Fruit fly (Drosophila melanogaster): ENCODE data around the gene CG31251.
A peak's percentile ranks its signal among the peaks of the same experiment; 100 is the strongest.

The CG31251 gene

dm6 chr3R:17670202-17670856, 14.4 kb downstream of the CG31251 start (continued):
- TF ChIP-seq Neu2 (GFP tag; optimal IDR thresholded peaks at IDR 0.05; ENCODE audit: borderline replicate concordance) = no peak
- TF ChIP-seq btn (GFP tag; optimal IDR thresholded peaks at IDR 0.05) = no peak
- no peak for TF ChIP-seq bbx (GFP tag; IDR thresholded peaks at IDR 0.05; ENCODE audit: partially characterized antibody)
- TF ChIP-seq sob (GFP tag; IDR thresholded peaks at IDR 0.05) = no peak
- no peak for TF ChIP-seq Spps (tag; optimal IDR thresholded peaks at IDR 0.05)
- no peak for TF ChIP-seq Six4 (GFP tag; optimal IDR thresholded peaks at IDR 0.05)
- no peak for TF ChIP-seq onecut (GFP tag; IDR thresholded peaks at IDR 0.05)
- no peak for TF ChIP-seq esg (GFP tag; conservative IDR thresholded peaks at IDR 0.05)
- TF ChIP-seq sqz (GFP tag; optimal IDR thresholded peaks at IDR 0.05) = no peak
- no peak for TF ChIP-seq CTCF (GFP tag; optimal IDR thresholded peaks at IDR 0.05)
- no peak for TF ChIP-seq knrl (GFP tag; IDR thresholded peaks at IDR 0.05; ENCODE audit: partially characterized antibody)
- TF ChIP-seq CG14050 (GFP tag; IDR thresholded peaks at IDR 0.05) = no peak
- no peak for TF ChIP-seq CG1647 (GFP tag; optimal IDR thresholded peaks at IDR 0.05)
- TF ChIP-seq kni (GFP tag; optimal IDR thresholded peaks at IDR 0.05) = peak; percentile 23
- TF ChIP-seq tin (GFP tag; optimal IDR thresholded peaks at IDR 0.05) = no peak
- no peak for TF ChIP-seq Tbp (GFP tag; optimal IDR thresholded peaks at IDR 0.05)
- peak; percentile 52 for TF ChIP-seq gcm (GFP tag; optimal IDR thresholded peaks at IDR 0.05)
- TF ChIP-seq Hand (GFP tag; optimal IDR thresholded peaks at IDR 0.05) = no peak
- no peak for TF ChIP-seq E2f1 (GFP tag; IDR thresholded peaks at IDR 0.05)
- TF ChIP-seq wek (GFP tag; optimal IDR thresholded peaks at IDR 0.05) = no peak
- no peak for TF ChIP-seq danr (GFP tag; IDR thresholded peaks at IDR 0.05)
- no peak for TF ChIP-seq shn (GFP tag; optimal IDR thresholded peaks at IDR 0.05)
- no peak for TF ChIP-seq H15 (GFP tag; IDR thresholded peaks at IDR 0.05)
- no peak for TF ChIP-seq CG11504 (tag; optimal IDR thresholded peaks at IDR 0.05)
- TF ChIP-seq CG33213 (GFP tag; optimal IDR thresholded peaks at IDR 0.05) = no peak
- no peak for TF ChIP-seq CG18476 (GFP tag; optimal IDR thresholded peaks at IDR 0.05)
- no peak for TF ChIP-seq CG14441 (GFP tag; IDR thresholded peaks at IDR 0.05)
- no peak for TF ChIP-seq CG5953 (GFP tag; IDR thresholded peaks at IDR 0.05)
- no peak for TF ChIP-seq CG7987 (GFP tag; optimal IDR thresholded peaks at IDR 0.05)
- peak; percentile 79; the same call in 1 of the 3 replicates for TF ChIP-seq CG34422 (GFP tag; IDR thresholded peaks at IDR 0.05)
- TF ChIP-seq CG14710 (tag; optimal IDR thresholded peaks at IDR 0.05) = no peak
- TF ChIP-seq Camta (GFP tag; optimal IDR thresholded peaks at IDR 0.05) = no peak
- TF ChIP-seq CG8924 (tag; optimal IDR thresholded peaks at IDR 0.05) = no peak
- TF ChIP-seq ranshi (GFP tag; IDR thresholded peaks at IDR 0.05) = no peak
- no peak for TF ChIP-seq rib (GFP tag; IDR thresholded peaks at IDR 0.05)
- no peak for TF ChIP-seq CG16863 (GFP tag; optimal IDR thresholded peaks at IDR 0.05)
- TF ChIP-seq chinmo (GFP tag; IDR thresholded peaks at IDR 0.05; ENCODE audit: partially characterized antibody) = no peak
- TF ChIP-seq pb (GFP tag; optimal IDR thresholded peaks at IDR 0.05) = no peak
- no peak for TF ChIP-seq CG10321 (GFP tag; IDR thresholded peaks at IDR 0.05)
- no peak for TF ChIP-seq gt (GFP tag; IDR thresholded peaks at IDR 0.05)
- 0 out of 2 replicates have a peak, but pooled peaks have one; percentile 9 for TF ChIP-seq tna (GFP tag; IDR thresholded peaks at IDR 0.05; ENCODE audit: partially characterized antibody)
- no peak for TF ChIP-seq CG2129 (GFP tag; IDR thresholded peaks at IDR 0.05; ENCODE audit: partially characterized antibody)
- no peak for TF ChIP-seq HmgZ (tag; optimal IDR thresholded peaks at IDR 0.05)
- peak; percentile 42; the same call in 2 of the 3 replicates for TF ChIP-seq CG16813 (GFP tag; IDR thresholded peaks at IDR 0.05; ENCODE audit: partially characterized antibody)
- TF ChIP-seq tll (GFP tag; optimal IDR thresholded peaks at IDR 0.05) = no peak
- no peak for TF ChIP-seq ewg (GFP tag; optimal IDR thresholded peaks at IDR 0.05)
- TF ChIP-seq odd (GFP tag; optimal IDR thresholded peaks at IDR 0.05) = no peak
- no peak for TF ChIP-seq CG9817 (tag; optimal IDR thresholded peaks at IDR 0.05)
- TF ChIP-seq Xbp1 (GFP tag; optimal IDR thresholded peaks at IDR 0.05) = no peak
- no peak for TF ChIP-seq CG16779 (GFP tag; IDR thresholded peaks at IDR 0.05)
- TF ChIP-seq gfzf (GFP tag; optimal IDR thresholded peaks at IDR 0.05) = no peak
